Worm (Caenorhabditis elegans): ENCODE results near the gene set-16.
A peak's percentile ranks its signal among the peaks of the same experiment; 100 is the strongest.

- TF ChIP-seq unc-39 (tag; optimal IDR thresholded peaks at IDR 0.05), result no peak
- no peak for TF ChIP-seq aly-2 (tag; optimal IDR thresholded peaks at IDR 0.05)
- no peak for TF ChIP-seq ztf-4 (tag; optimal IDR thresholded peaks at IDR 0.05)
- TF ChIP-seq ama-1 (optimal IDR thresholded peaks at IDR 0.05), result peak; percentile 58
- no peak for TF ChIP-seq nhr-77 (tag; optimal IDR thresholded peaks at IDR 0.05)
- no peak for TF ChIP-seq nfya-1 (tag; optimal IDR thresholded peaks at IDR 0.05; ENCODE audit: insufficient read depth)
- TF ChIP-seq fkh-10 (GFP tag; optimal IDR thresholded peaks at IDR 0.05), result no peak
- TF ChIP-seq snpc-4 (tag; optimal IDR thresholded peaks at IDR 0.05), result no peak
- TF ChIP-seq unc-62 (GFP tag; optimal IDR thresholded peaks at IDR 0.05), result no peak
- TF ChIP-seq mdl-1 (tag; optimal IDR thresholded peaks at IDR 0.05), result no peak
- TF ChIP-seq pha-4 (tag; optimal IDR thresholded peaks at IDR 0.05), result no peak
- no peak for TF ChIP-seq nhr-76 (tag; optimal IDR thresholded peaks at IDR 0.05)
- TF ChIP-seq nhr-237 (tag; optimal IDR thresholded peaks at IDR 0.05), result no peak
These were observed 17.9 kb upstream of the set-16 start for ce11 chrIII:13625650-13626430.
